Worm (Caenorhabditis elegans) whole organism, L1 larva: Measurements from ENCODE around the gene srh-69.

Source experiments
- C04F5.9 ChIP-seq: sonication (generic microtip); optimal IDR thresholded peaks from 2 replicates; lab custom pipeline; 2016; ENCODE audit warnings: missing genetic modification characterization, missing compliant biosample characterization
- ceh-8 ChIP-seq: fragments of 200-800 bp; sonication (Bioruptor generic); optimal IDR thresholded peaks from 2 replicates; lab custom pipeline; 2018; ENCODE audit warnings: mild to moderate bottlenecking, missing genetic modification characterization, moderate library complexity, missing compliant biosample characterization
- efl-1 ChIP-seq, 4 experiments: fragments of 150-350 bp; optimal IDR thresholded peaks in 3 of 4; peaks in 1 of 4; 1 replicate in 1 of 4; 2 replicates in 3 of 4; lab custom pipeline; 2014; ENCODE audit warnings: missing biosample characterization in 2 of 4, missing genetic modification characterization in 2 of 4, missing genetic modification reagents in 2 of 4
- efl-3 ChIP-seq: fragments of 200-800 bp; sonication (Bioruptor generic); optimal IDR thresholded peaks from 2 replicates; lab custom pipeline; 2018; ENCODE audit warnings: mild to moderate bottlenecking, missing genetic modification characterization, missing compliant biosample characterization
- egl-27 ChIP-seq, 2 experiments: fragments of 150-350 bp in 1 of 2; sonication (generic microtip); optimal IDR thresholded peaks; 3 replicates each; lab custom pipeline; 2017 to 2018; ENCODE audit warnings: missing biosample characterization in 2 of 2, missing genetic modification characterization in 2 of 2, missing genetic modification reagents in 2 of 2
- elt-3 ChIP-seq, 6 experiments: fragments of 150-350 bp in 1 of 6; sonication (generic microtip); optimal IDR thresholded peaks; 2 replicates each; lab custom pipeline; 2017 to 2018; ENCODE audit warnings: missing biosample characterization in 6 of 6, missing genetic modification characterization in 6 of 6, inconsistent platforms in 1 of 6
- lin-15B ChIP-seq: fragments of 150-350 bp; sonication (generic microtip); optimal IDR thresholded peaks from 3 replicates; lab custom pipeline; 2014; ENCODE audit warnings: missing biosample characterization, missing genetic modification characterization
- mep-1 ChIP-seq: fragments of 150-350 bp; optimal IDR thresholded peaks from 2 replicates; lab custom pipeline; 2014; ENCODE audit warnings: missing biosample characterization, missing genetic modification characterization
- pqm-1 ChIP-seq: sonication (generic microtip); optimal IDR thresholded peaks from 3 replicates; lab custom pipeline; 2017; ENCODE audit warnings: missing biosample characterization, missing genetic modification characterization
- rnt-1 ChIP-seq: sonication (generic microtip); optimal IDR thresholded peaks from 2 replicates; lab custom pipeline; 2016; ENCODE audit warnings: mild to moderate bottlenecking, missing genetic modification characterization, moderate library complexity, missing compliant biosample characterization
- sup-37 ChIP-seq: fragments of 200-800 bp; sonication (Bioruptor generic); optimal IDR thresholded peaks from 2 replicates; lab custom pipeline; 2018; ENCODE audit warnings: mild to moderate bottlenecking, missing genetic modification characterization, missing compliant biosample characterization
- unc-130 ChIP-seq: fragments of 150-350 bp; optimal IDR thresholded peaks from 2 replicates; lab custom pipeline; 2017; ENCODE audit warnings: missing biosample characterization, missing genetic modification characterization, inconsistent platforms
- unc-62 ChIP-seq: fragments of 150-350 bp; optimal IDR thresholded peaks from 2 replicates; lab custom pipeline; 2014; ENCODE audit warnings: missing biosample characterization, missing genetic modification reagents, missing genetic modification characterization
- ztf-4 ChIP-seq: fragments of 150-350 bp; optimal IDR thresholded peaks from 2 replicates; lab custom pipeline; 2014; ENCODE audit warnings: missing biosample characterization, missing genetic modification characterization

DNA sequence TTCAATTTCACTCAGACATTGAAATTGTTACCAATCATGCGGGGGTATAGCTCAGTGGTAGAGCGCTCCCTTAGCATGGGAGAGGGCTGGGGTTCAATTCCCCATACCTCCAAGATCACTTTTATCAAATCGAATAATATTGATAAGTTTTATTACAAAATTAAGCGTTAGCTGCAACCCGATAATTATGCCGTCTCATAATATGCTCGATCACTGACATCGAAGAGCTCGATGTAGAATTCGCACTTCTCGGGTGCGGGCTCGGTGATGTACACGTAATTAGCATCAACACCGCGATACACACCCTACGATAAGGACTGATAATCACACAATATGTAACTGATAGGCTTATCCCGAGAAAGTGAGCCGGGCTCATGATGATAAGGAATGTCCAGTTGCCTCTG is 28.1 kb upstream of the srh-69 start:
- TF ChIP-seq ztf-4 (tag; lab: Kevin White, UChicago) (no peak), unc-130 (tag; lab: Kevin White, UChicago) (no peak), efl-1 (optimal IDR thresholded peaks at IDR 0.05; lab: Kevin White, UChicago) (no peak), efl-1 (GFP tag; optimal IDR thresholded peaks at IDR 0.05 in 1 of 2; lab: Kevin White, UChicago) (no peak), sup-37 (GFP tag; lab: Kevin White, UChicago) (no peak), efl-3 (GFP tag; lab: Kevin White, UChicago) (no peak), C04F5.9 (tag; lab: Kevin White, UChicago) (no peak), egl-27 (tag; optimal IDR thresholded peaks at IDR 0.05; lab: Kevin White, UChicago) (no peak), lin-15B (tag; lab: Kevin White, UChicago) (no peak), ceh-8 (GFP tag; lab: Kevin White, UChicago) (no peak), rnt-1 (tag; lab: Kevin White, UChicago) (no peak), pqm-1 (tag; lab: Kevin White, UChicago) (no peak), mep-1 (tag; lab: Kevin White, UChicago) (no peak), unc-62 (GFP tag; lab: Kevin White, UChicago) (no peak), elt-3 (tag; optimal IDR thresholded peaks at IDR 0.05; lab: Kevin White, UChicago) (no peak)
